Worm (Caenorhabditis elegans): Measurements from ENCODE around the gene F41G3.19.

F41G3.19 gene

ce11 chrII:6752027-6752426, at the start of gene F41G3.19:
Gene F41G3.19, minus strand, starts transcription at chrII:6752127.
- no peak for TF ChIP-seq aptf-2 (GFP tag; conservative IDR thresholded peaks at IDR 0.05)
- TF ChIP-seq hlh-26 (GFP tag; conservative IDR thresholded peaks at IDR 0.05): no peak
- no peak for TF ChIP-seq madf-10 (tag; optimal IDR thresholded peaks at IDR 0.05)
- TF ChIP-seq akir-1 (GFP tag; optimal IDR thresholded peaks at IDR 0.05): no peak
- no peak for TF ChIP-seq ets-4 (GFP tag; optimal IDR thresholded peaks at IDR 0.05)
- TF ChIP-seq zfh-2 (GFP tag; conservative IDR thresholded peaks at IDR 0.05): no peak
- no peak for TF ChIP-seq ztf-28 (GFP tag; IDR thresholded peaks at IDR 0.05)
- no peak for TF ChIP-seq attf-3 (GFP tag; conservative IDR thresholded peaks at IDR 0.05)
- TF ChIP-seq nhr-90 (tag; optimal IDR thresholded peaks at IDR 0.05): no peak
- TF ChIP-seq unc-62 (GFP tag; optimal IDR thresholded peaks at IDR 0.05): no peak
- no peak for TF ChIP-seq let-607 (tag; optimal IDR thresholded peaks at IDR 0.05)
- TF ChIP-seq egl-18 (GFP tag; IDR thresholded peaks at IDR 0.05): no peak
- TF ChIP-seq ceh-27 (GFP tag; optimal IDR thresholded peaks at IDR 0.05): no peak

- TF ChIP-seq sdz-38 (tag; optimal IDR thresholded peaks at IDR 0.05) (no peak), hsf-1 (GFP tag; IDR thresholded peaks at IDR 0.05) (no peak), nfya-1 (tag; optimal IDR thresholded peaks at IDR 0.05; ENCODE audit: borderline replicate concordance, insufficient read depth) (no peak), him-1 (tag; optimal IDR thresholded peaks at IDR 0.05) (no peak), lag-1 (GFP tag; IDR thresholded peaks at IDR 0.05) (no peak), B0019.2 (GFP tag; conservative IDR thresholded peaks at IDR 0.05) (no peak), F33H1.4 (GFP tag; IDR thresholded peaks at IDR 0.05) (no peak), C17E4.6 (GFP tag; IDR thresholded peaks at IDR 0.05) (no peak), Y79H2A.3 (GFP tag; conservative IDR thresholded peaks at IDR 0.05) (no peak), cebp-2 (GFP tag; IDR thresholded peaks at IDR 0.05) (no peak), hrde-1 (tag; optimal IDR thresholded peaks at IDR 0.05; ENCODE audit: borderline replicate concordance) (no peak), ekl-4 (GFP tag; IDR thresholded peaks at IDR 0.05) (no peak), F55B11.4 (tag; optimal IDR thresholded peaks at IDR 0.05; ENCODE audit: borderline replicate concordance, insufficient read depth) (no peak), lin-35 (GFP tag; optimal IDR thresholded peaks at IDR 0.05) (no peak), ceh-27 (GFP tag; optimal IDR thresholded peaks at IDR 0.05) (no peak), die-1 (tag; optimal IDR thresholded peaks at IDR 0.05) (no peak), hlh-12 (tag; optimal IDR thresholded peaks at IDR 0.05) (no peak), athp-1 (tag; optimal IDR thresholded peaks at IDR 0.05) (no peak), akir-1 (GFP tag; optimal IDR thresholded peaks at IDR 0.05) (no peak), hmg-1.2 (GFP tag; IDR thresholded peaks at IDR 0.05) (no peak)
Observed at ce11 chrII:6801262-6801661, 49.3 kb upstream of the F41G3.19 start.

ce11 chrII:6800104-6800711, 48.3 kb upstream of the F41G3.19 start, which contains the start of gene F31E8.4:
Gene F31E8.4, minus strand, starts transcription at chrII:6800154.
- TF ChIP-seq nhr-80 (tag; optimal IDR thresholded peaks at IDR 0.05) (peak; percentile 83), hmg-1.2 (GFP tag; IDR thresholded peaks at IDR 0.05) (peak; percentile 46; the same call in 1 of the 2 replicates), repo-1 (tag; optimal IDR thresholded peaks at IDR 0.05) (no peak)

ce11 chrII:6797771-6798440, 46.0 kb upstream of the F41G3.19 start:
- TF ChIP-seq hmg-1.2 (GFP tag; IDR thresholded peaks at IDR 0.05) (peak; percentile 25; the same call in 1 of the 2 replicates), lin-26 (GFP tag; IDR thresholded peaks at IDR 0.05) (peak; percentile 73; the same call in 1 of the 2 replicates), rpc-1 (optimal IDR thresholded peaks at IDR 0.05) (peak; percentile 22), rpc-1 (tag; optimal IDR thresholded peaks at IDR 0.05) (peak; percentile 55), B0261.1 (tag; optimal IDR thresholded peaks at IDR 0.05) (peak; percentile 60), tbp1 (GFP tag; optimal IDR thresholded peaks at IDR 0.05) (peak; percentile 81)

All from whole organism, young adult.